Fruit fly (Drosophila melanogaster): ENCODE measurements around the gene ATPsynG.

The ATPsynG gene

dm6 chr2L:10987370-10987853 lies 11.2 kb upstream of the ATPsynG start, which contains the start of the genes piwi and CG12253 (continued):
- no peak for TF ChIP-seq dsx (GFP tag; optimal IDR thresholded peaks at IDR 0.05; ENCODE audit: poor library complexity, severe bottlenecking)
- peak; percentile 81 for TF ChIP-seq OdsH (GFP tag; optimal IDR thresholded peaks at IDR 0.05)
- TF ChIP-seq esn (GFP tag; optimal IDR thresholded peaks at IDR 0.05): peak; percentile 79
- peak; percentile 88; the same call in 2 of the 3 replicates for TF ChIP-seq CG8119 (GFP tag; IDR thresholded peaks at IDR 0.05)
- no peak for TF ChIP-seq Ets96B (tag; optimal IDR thresholded peaks at IDR 0.05)
- TF ChIP-seq CG6163 (GFP tag; IDR thresholded peaks at IDR 0.05): no peak; the same call in 2 of the 3 replicates
- no peak for TF ChIP-seq spab (GFP tag; optimal IDR thresholded peaks at IDR 0.05)
- TF ChIP-seq Sox102F (GFP tag; optimal IDR thresholded peaks at IDR 0.05): no peak
- no peak for TF ChIP-seq Eip93F (GFP tag; optimal IDR thresholded peaks at IDR 0.05)
- no peak for TF ChIP-seq Hr38 (GFP tag; optimal IDR thresholded peaks at IDR 0.05)
- no peak for TF ChIP-seq eg (GFP tag; IDR thresholded peaks at IDR 0.05)

dm6 chr2L:10986138-10986537 lies 9.9 kb upstream of the ATPsynG start:
- TF ChIP-seq svp (GFP tag): no peak
- TF ChIP-seq Smox (GFP tag; optimal IDR thresholded peaks at IDR 0.05): no peak
- no peak for TF ChIP-seq CG9139 (GFP tag; optimal IDR thresholded peaks at IDR 0.05)
- no peak for TF ChIP-seq CG10669 (GFP tag; optimal IDR thresholded peaks at IDR 0.05)
- TF ChIP-seq esn (GFP tag; optimal IDR thresholded peaks at IDR 0.05): no peak
- TF ChIP-seq Sox102F (GFP tag; optimal IDR thresholded peaks at IDR 0.05): no peak
- peak; percentile 5 for TF ChIP-seq CG3032 (tag; optimal IDR thresholded peaks at IDR 0.05)
- peak; percentile 22; the same call in 1 of the 2 replicates for TF ChIP-seq CG15336 (GFP tag; IDR thresholded peaks at IDR 0.05)
- TF ChIP-seq Eip78C (GFP tag): peak; percentile 84
- TF ChIP-seq Eip75B (GFP tag; optimal IDR thresholded peaks at IDR 0.05): peak; percentile 13
- TF ChIP-seq cyc (GFP tag; optimal IDR thresholded peaks at IDR 0.05): no peak
- TF ChIP-seq CG6276 (GFP tag; optimal IDR thresholded peaks at IDR 0.05): no peak
- TF ChIP-seq CG11762 (GFP tag; optimal IDR thresholded peaks at IDR 0.05; ENCODE audit: insufficient read depth): peak; percentile 29
- TF ChIP-seq CG7368 (GFP tag; optimal IDR thresholded peaks at IDR 0.05): no peak
- peak; percentile 13 for TF ChIP-seq Ets96B (tag; optimal IDR thresholded peaks at IDR 0.05)
- TF ChIP-seq dac (GFP tag; optimal IDR thresholded peaks at IDR 0.05): peak; percentile 2
- peak; percentile 64 for TF ChIP-seq Hr4 (GFP tag; optimal IDR thresholded peaks at IDR 0.05)
- TF ChIP-seq Eip93F (GFP tag; optimal IDR thresholded peaks at IDR 0.05): no peak
- TF ChIP-seq vri (GFP tag; optimal IDR thresholded peaks at IDR 0.05): no peak

dm6 chr2L:10976864-10977586 lies 826 bp upstream of the ATPsynG start:
- TF ChIP-seq esn (GFP tag; optimal IDR thresholded peaks at IDR 0.05) (peak; percentile 16), CG15336 (GFP tag; IDR thresholded peaks at IDR 0.05) (no peak; the same call in 1 of the 2 replicates), Eip78C (GFP tag) (peak; percentile 34), CG6854 (GFP tag; optimal IDR thresholded peaks at IDR 0.05) (peak; percentile 55)

- TF ChIP-seq Hr39 (GFP tag; optimal IDR thresholded peaks at IDR 0.05) (no peak), acj6 (GFP tag; optimal IDR thresholded peaks at IDR 0.05) (no peak), eg (GFP tag; IDR thresholded peaks at IDR 0.05) (no peak), CG10669 (GFP tag; optimal IDR thresholded peaks at IDR 0.05) (no peak), CG9139 (GFP tag; optimal IDR thresholded peaks at IDR 0.05) (no peak), Gug (GFP tag; IDR thresholded peaks at IDR 0.05) (no peak), CG8632 (GFP tag; optimal IDR thresholded peaks at IDR 0.05) (no peak), vri (GFP tag; optimal IDR thresholded peaks at IDR 0.05) (no peak), net (GFP tag; optimal IDR thresholded peaks at IDR 0.05) (no peak), fkh (GFP tag; optimal IDR thresholded peaks at IDR 0.05) (no peak), CG32006 (GFP tag; optimal IDR thresholded peaks at IDR 0.05) (no peak)
Observed at dm6 chr2L:10975193-10975592, 1.0 kb downstream of the ATPsynG start, which contains the start of gene abo. abo (minus strand) TSS chr2L:10975293.

Data from whole organism, prepupa.